Worm (Caenorhabditis elegans): ENCODE measurements around the gene F59A6.13.

The F59A6.13 gene

ce11 chrII:5008033-5008432, 14.6 kb upstream of the F59A6.13 start, which contains the start of gene F59A6.3:
TSS of gene F59A6.3 (plus strand) at chrII:5008333.
- no peak for TF ChIP-seq nhr-120 (GFP tag; IDR thresholded peaks at IDR 0.05)
- no peak for TF ChIP-seq F37B4.10 (GFP tag; IDR thresholded peaks at IDR 0.05)
- no peak for TF ChIP-seq ets-4 (GFP tag; optimal IDR thresholded peaks at IDR 0.05)
- no peak for TF ChIP-seq Y56A3A.18 (GFP tag; IDR thresholded peaks at IDR 0.05)
- no peak for TF ChIP-seq pha-4 (tag; optimal IDR thresholded peaks at IDR 0.05)
- no peak for TF ChIP-seq ceh-91 (GFP tag; IDR thresholded peaks at IDR 0.05)
- no peak for TF ChIP-seq madf-8 (GFP tag; conservative IDR thresholded peaks at IDR 0.05)
- no peak for TF ChIP-seq lsy-27 (tag; optimal IDR thresholded peaks at IDR 0.05; ENCODE audit: borderline replicate concordance, insufficient read depth)
- no peak for TF ChIP-seq snpc-3.4 (tag; optimal IDR thresholded peaks at IDR 0.05)
- TF ChIP-seq dox-1 (GFP tag; IDR thresholded peaks at IDR 0.05), result no peak
- no peak for TF ChIP-seq let-607 (tag; optimal IDR thresholded peaks at IDR 0.05)
- TF ChIP-seq mes-4 (tag; optimal IDR thresholded peaks at IDR 0.05), result no peak
- TF ChIP-seq B0336.3 (GFP tag; IDR thresholded peaks at IDR 0.05), result no peak
- TF ChIP-seq egl-44 (GFP tag; IDR thresholded peaks at IDR 0.05), result no peak
- no peak for TF ChIP-seq sdz-38 (tag; optimal IDR thresholded peaks at IDR 0.05)
- no peak for TF ChIP-seq mel-28 (tag; optimal IDR thresholded peaks at IDR 0.05; ENCODE audit: borderline replicate concordance)
- no peak for TF ChIP-seq lin-54 (GFP tag; optimal IDR thresholded peaks at IDR 0.05)
- TF ChIP-seq snpc-1.1 (tag; optimal IDR thresholded peaks at IDR 0.05; ENCODE audit: insufficient read depth), result no peak
- TF ChIP-seq nhr-80 (tag; optimal IDR thresholded peaks at IDR 0.05), result no peak

- no peak for TF ChIP-seq mel-28 (tag; optimal IDR thresholded peaks at IDR 0.05; ENCODE audit: borderline replicate concordance)
- TF ChIP-seq cebp-1 (GFP tag; IDR thresholded peaks at IDR 0.05), result no peak
- TF ChIP-seq cebp-1 (tag; optimal IDR thresholded peaks at IDR 0.05), result no peak
- TF ChIP-seq T07F8.4 (tag; optimal IDR thresholded peaks at IDR 0.05), result no peak
- TF ChIP-seq egl-18 (GFP tag; IDR thresholded peaks at IDR 0.05), result no peak
- no peak for TF ChIP-seq F23B12.7 (tag; optimal IDR thresholded peaks at IDR 0.05; ENCODE audit: insufficient read depth)
- no peak for TF ChIP-seq snpc-4 (GFP tag; optimal IDR thresholded peaks at IDR 0.05)
- TF ChIP-seq snpc-4 (tag; optimal IDR thresholded peaks at IDR 0.05), result no peak
- no peak for TF ChIP-seq hsf-1 (GFP tag; IDR thresholded peaks at IDR 0.05)
- no peak for TF ChIP-seq ceh-79 (tag; optimal IDR thresholded peaks at IDR 0.05)
- TF ChIP-seq attf-6 (GFP tag; IDR thresholded peaks at IDR 0.05), result no peak
Observed at ce11 chrII:5011978-5012377, 10.6 kb upstream of the F59A6.13 start, which contains the start of gene F59A6.12. TSS of gene F59A6.12 (minus strand) at chrII:5012078.

ce11 chrII:5014399-5014798, 8.2 kb upstream of the F59A6.13 start, which contains the start of gene F59A6.2:
TSS of gene F59A6.2 (plus strand) at chrII:5014699.
- TF ChIP-seq hmg-1.2 (GFP tag; IDR thresholded peaks at IDR 0.05) (no peak), ccch-3 (GFP tag; optimal IDR thresholded peaks at IDR 0.05) (no peak), ceh-91 (GFP tag; IDR thresholded peaks at IDR 0.05) (no peak), hmg-20 (GFP tag; IDR thresholded peaks at IDR 0.05) (no peak), egl-44 (GFP tag; IDR thresholded peaks at IDR 0.05) (no peak), lag-1 (GFP tag; IDR thresholded peaks at IDR 0.05) (no peak), B0035.1 (tag; optimal IDR thresholded peaks at IDR 0.05) (no peak), repo-1 (tag; optimal IDR thresholded peaks at IDR 0.05) (no peak), Y53F4B.3 (GFP tag; IDR thresholded peaks at IDR 0.05) (no peak), nfya-2 (GFP tag; IDR thresholded peaks at IDR 0.05) (no peak), lin-35 (GFP tag; optimal IDR thresholded peaks at IDR 0.05) (no peak), F37B4.10 (GFP tag; IDR thresholded peaks at IDR 0.05) (no peak), lin-40 (tag; optimal IDR thresholded peaks at IDR 0.05) (no peak), dox-1 (GFP tag; IDR thresholded peaks at IDR 0.05) (no peak), cebp-1 (GFP tag; IDR thresholded peaks at IDR 0.05) (no peak), cebp-1 (tag; optimal IDR thresholded peaks at IDR 0.05) (no peak), ceh-27 (GFP tag; optimal IDR thresholded peaks at IDR 0.05) (no peak), nhr-90 (tag; optimal IDR thresholded peaks at IDR 0.05) (no peak), snpc-1.3 (tag; optimal IDR thresholded peaks at IDR 0.05; ENCODE audit: insufficient read depth) (no peak), attf-5 (GFP tag; optimal IDR thresholded peaks at IDR 0.05) (no peak)
